Worm (Caenorhabditis elegans): ENCODE measurements around the gene perm-1.

DNA sequence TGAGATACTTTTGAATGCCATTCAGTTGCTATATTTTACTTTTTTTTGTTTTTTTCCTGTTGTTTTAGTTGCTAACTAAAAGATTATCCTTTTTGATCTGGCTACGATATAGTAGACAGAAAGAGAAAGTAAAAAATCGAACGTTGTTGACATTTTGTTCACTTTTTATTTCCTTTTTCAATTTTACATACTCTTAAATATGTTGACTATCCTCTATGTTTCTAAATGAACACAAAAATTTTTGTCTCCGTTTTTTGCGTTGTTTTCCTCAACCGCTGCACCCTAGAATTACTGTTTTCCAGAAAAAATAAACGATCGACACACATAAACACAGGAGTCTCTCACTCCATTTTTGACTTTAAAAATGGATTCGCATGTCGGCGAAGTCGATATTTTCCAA, 38.6 kb upstream of the perm-1 start, which contains the start of gene klp-3:
- TF ChIP-seq nhr-237 (tag; optimal IDR thresholded peaks at IDR 0.05), result no peak
- no peak for TF ChIP-seq nhr-11 (tag; optimal IDR thresholded peaks at IDR 0.05)
- TF ChIP-seq alr-1 (tag; optimal IDR thresholded peaks at IDR 0.05), result no peak
- no peak for TF ChIP-seq nhr-12 (tag; optimal IDR thresholded peaks at IDR 0.05)
- TF ChIP-seq nhr-6 (tag; optimal IDR thresholded peaks at IDR 0.05), result no peak
- no peak for TF ChIP-seq fos-1 (tag; optimal IDR thresholded peaks at IDR 0.05)
- no peak for TF ChIP-seq unc-39 (tag; optimal IDR thresholded peaks at IDR 0.05)
- no peak for TF ChIP-seq aly-2 (tag; optimal IDR thresholded peaks at IDR 0.05)
- no peak for TF ChIP-seq C34F6.9 (tag; optimal IDR thresholded peaks at IDR 0.05)
- no peak for TF ChIP-seq ceh-82 (tag; optimal IDR thresholded peaks at IDR 0.05)
